Worm (Caenorhabditis elegans) whole organism, young adult: ENCODE data around the gene ins-35.

Experiments
- B0019.2 ChIP-seq: fragments of 200-800 bp; sonication (Bioruptor generic); conservative IDR thresholded peaks from 2 replicates; pipeline ENCODE4 v1.3.6; 2022; ENCODE audit warnings: missing genetic modification reagents, missing genetic modification characterization, missing compliant biosample characterization
- B0261.1 ChIP-seq: sonication (generic microtip); optimal IDR thresholded peaks from 2 replicates; lab custom pipeline; 2016; ENCODE audit warnings: mild to moderate bottlenecking, missing genetic modification characterization, moderate library complexity, missing compliant biosample characterization
- B0336.3 ChIP-seq: fragments of 200-800 bp; sonication (Bioruptor generic); IDR thresholded peaks from 2 replicates; pipeline ENCODE4 v1.3.6; 2022; ENCODE audit warnings: missing genetic modification characterization, missing compliant biosample characterization
- F10E7.11 ChIP-seq: sonication (generic microtip); optimal IDR thresholded peaks from 2 replicates; lab custom pipeline; 2017; ENCODE audit warnings: mild to moderate bottlenecking, missing genetic modification characterization, moderate library complexity, missing compliant biosample characterization
- F52B5.7 ChIP-seq: sonication (generic microtip); optimal IDR thresholded peaks from 2 replicates; lab custom pipeline; 2016; ENCODE audit warnings: mild to moderate bottlenecking, missing genetic modification characterization, missing compliant biosample characterization
- F57A8.1 ChIP-seq: fragments of 200-800 bp; sonication (Bioruptor generic); optimal IDR thresholded peaks from 2 replicates; lab custom pipeline; 2018; ENCODE audit warnings: mild to moderate bottlenecking, missing genetic modification characterization, moderate library complexity, missing compliant biosample characterization
- T07F8.4 ChIP-seq: sonication (generic microtip); optimal IDR thresholded peaks from 2 replicates; lab custom pipeline; 2016; ENCODE audit warnings: mild to moderate bottlenecking, missing genetic modification characterization, moderate library complexity, missing compliant biosample characterization
- Y53F4B.3 ChIP-seq: fragments of 200-800 bp; sonication (Bioruptor generic); IDR thresholded peaks from 2 replicates; pipeline ENCODE4 v1.3.6; 2022; ENCODE audit warnings: missing genetic modification reagents, missing genetic modification characterization, missing compliant biosample characterization
- Y53G8AR.9 ChIP-seq: fragments of 200-800 bp; sonication (Bioruptor generic); conservative IDR thresholded peaks from 2 replicates; pipeline ENCODE4 v1.3.6; 2022; ENCODE audit warnings: missing genetic modification reagents, missing genetic modification characterization, missing compliant biosample characterization
- Y67H2A.10 ChIP-seq: fragments of 200-800 bp; sonication (Bioruptor generic); conservative IDR thresholded peaks from 2 replicates; pipeline ENCODE4 v1.3.6; 2022; ENCODE audit warnings: missing genetic modification reagents, missing genetic modification characterization, missing compliant biosample characterization
- akir-1 ChIP-seq: fragments of 200-800 bp; sonication (Bioruptor generic); optimal IDR thresholded peaks from 2 replicates; lab custom pipeline; 2018; ENCODE audit warnings: mild to moderate bottlenecking, missing genetic modification characterization, moderate library complexity, missing compliant biosample characterization
- aptf-3 ChIP-seq: fragments of 200-800 bp; sonication (Bioruptor generic); IDR thresholded peaks from 2 replicates; pipeline ENCODE4 v1.3.6; 2022; ENCODE audit warnings: missing genetic modification characterization, missing compliant biosample characterization
- atf-7 ChIP-seq: sonication (generic microtip); optimal IDR thresholded peaks from 2 replicates; lab custom pipeline; 2017; ENCODE audit warnings: mild to moderate bottlenecking, missing genetic modification characterization, missing compliant biosample characterization
- bed-2 ChIP-seq: fragments of 200-800 bp; sonication (Bioruptor generic); IDR thresholded peaks from 2 replicates; pipeline ENCODE4 v1.3.6; 2022; ENCODE audit warnings: missing genetic modification reagents, missing genetic modification characterization, missing compliant biosample characterization
- ccch-3 ChIP-seq: fragments of 200-800 bp; sonication (Bioruptor generic); optimal IDR thresholded peaks from 2 replicates; lab custom pipeline; 2018; ENCODE audit warnings: mild to moderate bottlenecking, missing genetic modification characterization, missing compliant biosample characterization
- chd-7 ChIP-seq: sonication (generic microtip); optimal IDR thresholded peaks from 2 replicates; lab custom pipeline; 2016; ENCODE audit warnings: mild to moderate bottlenecking, missing genetic modification characterization, moderate library complexity, missing compliant biosample characterization
- die-1 ChIP-seq: sonication (generic microtip); optimal IDR thresholded peaks from 2 replicates; lab custom pipeline; 2016; ENCODE audit warnings: missing genotype, mild to moderate bottlenecking, missing genetic modification characterization, missing compliant biosample characterization
- dox-1 ChIP-seq: fragments of 200-800 bp; sonication (Bioruptor generic); IDR thresholded peaks from 2 replicates; pipeline ENCODE4 v1.3.6; 2022; ENCODE audit warnings: missing genetic modification reagents, missing genetic modification characterization, missing compliant biosample characterization
- egl-18 ChIP-seq: fragments of 200-800 bp; sonication (Bioruptor generic); IDR thresholded peaks from 2 replicates; pipeline ENCODE4 v1.3.6; 2022; ENCODE audit warnings: missing genetic modification reagents, missing genetic modification characterization, missing compliant biosample characterization
- him-1 ChIP-seq: sonication (generic microtip); optimal IDR thresholded peaks from 2 replicates; lab custom pipeline; 2016; ENCODE audit warnings: missing genotype, missing genetic modification reagents, missing genetic modification characterization, missing compliant biosample characterization
- hlh-12 ChIP-seq: sonication (generic microtip); optimal IDR thresholded peaks from 2 replicates; lab custom pipeline; 2016; ENCODE audit warnings: missing genetic modification characterization, missing compliant biosample characterization
- hlh-26 ChIP-seq: fragments of 200-800 bp; sonication (Bioruptor generic); conservative IDR thresholded peaks from 2 replicates; pipeline ENCODE4 v1.3.6; 2022; ENCODE audit warnings: missing genetic modification reagents, missing genetic modification characterization, missing compliant biosample characterization
- hmg-1.2 ChIP-seq: fragments of 200-800 bp; sonication (Bioruptor generic); IDR thresholded peaks from 2 replicates; pipeline ENCODE4 v1.3.6; 2022; ENCODE audit warnings: missing genetic modification reagents, missing genetic modification characterization, missing compliant biosample characterization
- let-526 ChIP-seq: fragments of 200-800 bp; sonication (Bioruptor generic); IDR thresholded peaks from 2 replicates; pipeline ENCODE4 v1.3.6; 2022; ENCODE audit warnings: missing genetic modification reagents, missing genetic modification characterization, missing compliant biosample characterization
- let-607 ChIP-seq, 2 experiments: fragments of 200-800 bp in 1 of 2; sonication (Bioruptor generic) in 1 of 2; sonication (generic microtip) in 1 of 2; optimal IDR thresholded peaks; 2 replicates each; lab custom pipeline; 2016 to 2018; ENCODE audit warnings: mild to moderate bottlenecking in 2 of 2, missing compliant biosample characterization in 2 of 2, missing genetic modification characterization in 2 of 2, moderate library complexity in 2 of 2, missing genotype in 1 of 2
- lin-26 ChIP-seq: fragments of 200-800 bp; sonication (Bioruptor generic); IDR thresholded peaks from 2 replicates; pipeline ENCODE4 v1.3.6; 2022; ENCODE audit warnings: missing genetic modification reagents, missing genetic modification characterization, missing compliant biosample characterization
- lin-35 ChIP-seq, 3 experiments: fragments of 150-350 bp in 2 of 3; sonication (generic microtip) in 1 of 3; optimal IDR thresholded peaks; 2 replicates each; lab custom pipeline; 2014 to 2018; ENCODE audit warnings: missing biosample characterization in 3 of 3, missing genetic modification characterization in 3 of 3, missing genetic modification reagents in 3 of 3
- mcd-1 ChIP-seq: fragments of 200-800 bp; sonication (Bioruptor generic); IDR thresholded peaks from 2 replicates; pipeline ENCODE4 v1.3.6; 2022; ENCODE audit warnings: missing genetic modification reagents, missing genetic modification characterization, missing compliant biosample characterization
- mel-28 ChIP-seq: sonication (generic microtip); optimal IDR thresholded peaks from 2 replicates; lab custom pipeline; 2016; ENCODE audit warnings: borderline replicate concordance, mild to moderate bottlenecking, missing genetic modification characterization, missing compliant biosample characterization
- mes-4 ChIP-seq: sonication (generic microtip); optimal IDR thresholded peaks from 2 replicates; lab custom pipeline; 2016; ENCODE audit warnings: missing genotype, missing genetic modification characterization, missing compliant biosample characterization
- mxl-1 ChIP-seq: sonication (generic microtip); optimal IDR thresholded peaks from 2 replicates; lab custom pipeline; 2016; ENCODE audit warnings: missing genetic modification characterization, missing compliant biosample characterization
- nfya-2 ChIP-seq: fragments of 200-800 bp; sonication (Bioruptor generic); IDR thresholded peaks from 2 replicates; pipeline ENCODE4 v1.3.6; 2022; ENCODE audit warnings: missing genetic modification reagents, missing genetic modification characterization, missing compliant biosample characterization
- nfyb-1 ChIP-seq: fragments of 200-800 bp; sonication (Bioruptor generic); IDR thresholded peaks from 2 replicates; pipeline ENCODE4 v1.3.6; 2022; ENCODE audit warnings: missing genetic modification reagents, missing genetic modification characterization, missing compliant biosample characterization
- nhr-179 ChIP-seq: sonication (generic microtip); optimal IDR thresholded peaks from 2 replicates; lab custom pipeline; 2016; ENCODE audit warnings: mild to moderate bottlenecking, missing genetic modification characterization, missing compliant biosample characterization
- nhr-27 ChIP-seq: fragments of 200-800 bp; sonication (Bioruptor generic); optimal IDR thresholded peaks from 2 replicates; lab custom pipeline; 2018; ENCODE audit warnings: mild to moderate bottlenecking, missing genetic modification characterization, moderate library complexity, missing compliant biosample characterization
- nhr-90 ChIP-seq: sonication (generic microtip); optimal IDR thresholded peaks from 2 replicates; lab custom pipeline; 2016; ENCODE audit warnings: missing genotype, mild to moderate bottlenecking, missing genetic modification characterization, missing compliant biosample characterization
- rcor-1 ChIP-seq: fragments of 200-800 bp; sonication (Bioruptor generic); IDR thresholded peaks from 2 replicates; pipeline ENCODE4 v1.3.6; 2022; ENCODE audit warnings: missing genetic modification reagents, missing genetic modification characterization, missing compliant biosample characterization
- repo-1 ChIP-seq: sonication (generic microtip); optimal IDR thresholded peaks from 2 replicates; lab custom pipeline; 2017; ENCODE audit warnings: mild to moderate bottlenecking, missing genetic modification characterization, missing compliant biosample characterization
- rpc-1 ChIP-seq, 2 experiments: fragments of 150-350 bp in 1 of 2; sonication (generic microtip) in 1 of 2; optimal IDR thresholded peaks; 2 replicates each; lab custom pipeline; 2014 to 2018; ENCODE audit warnings: missing biosample characterization in 1 of 2, missing genetic modification characterization in 1 of 2, missing genetic modification reagents in 1 of 2, missing genotype in 1 of 2
- snpc-1.3 ChIP-seq: sonication (generic microtip); optimal IDR thresholded peaks from 2 replicates; lab custom pipeline; 2017; ENCODE audit warnings: missing genetic modification characterization, mild to moderate bottlenecking, missing compliant biosample characterization, antibody characterized with exemption, moderate library complexity, missing genotype, missing genetic modification reagents; ENCODE audit not compliant: insufficient read depth
- somi-1 ChIP-seq: fragments of 200-800 bp; sonication (Bioruptor generic); optimal IDR thresholded peaks from 2 replicates; lab custom pipeline; 2018; ENCODE audit warnings: mild to moderate bottlenecking, missing genetic modification characterization, missing compliant biosample characterization
- tbp1 ChIP-seq: fragments of 200-800 bp; sonication (Bioruptor generic); optimal IDR thresholded peaks from 2 replicates; lab custom pipeline; 2018; ENCODE audit warnings: mild to moderate bottlenecking, missing genetic modification characterization, missing compliant biosample characterization
- tbx-9 ChIP-seq: sonication (generic microtip); optimal IDR thresholded peaks from 2 replicates; lab custom pipeline; 2016; ENCODE audit warnings: borderline replicate concordance, missing genetic modification characterization, inconsistent platforms, missing compliant biosample characterization
- unc-130 ChIP-seq: sonication (generic microtip); optimal IDR thresholded peaks from 2 replicates; lab custom pipeline; 2016; ENCODE audit warnings: missing genetic modification reagents, missing genetic modification characterization, missing compliant biosample characterization
- unc-62 ChIP-seq: fragments of 150-350 bp; optimal IDR thresholded peaks from 2 replicates; lab custom pipeline; 2014; ENCODE audit warnings: missing biosample characterization, missing genetic modification reagents, missing genetic modification characterization
- zim-3 ChIP-seq: sonication (generic microtip); optimal IDR thresholded peaks from 2 replicates; lab custom pipeline; 2017; ENCODE audit warnings: mild to moderate bottlenecking, missing genetic modification characterization, moderate library complexity, missing compliant biosample characterization
- ztf-26 ChIP-seq: sonication (generic microtip); optimal IDR thresholded peaks from 2 replicates; lab custom pipeline; 2017; ENCODE audit warnings: missing genetic modification characterization, missing compliant biosample characterization
- ztf-3 ChIP-seq: fragments of 200-800 bp; sonication (Bioruptor generic); optimal IDR thresholded peaks from 2 replicates; lab custom pipeline; 2018; ENCODE audit warnings: mild to moderate bottlenecking, missing genetic modification characterization, missing compliant biosample characterization

Gene ins-35

DNA sequence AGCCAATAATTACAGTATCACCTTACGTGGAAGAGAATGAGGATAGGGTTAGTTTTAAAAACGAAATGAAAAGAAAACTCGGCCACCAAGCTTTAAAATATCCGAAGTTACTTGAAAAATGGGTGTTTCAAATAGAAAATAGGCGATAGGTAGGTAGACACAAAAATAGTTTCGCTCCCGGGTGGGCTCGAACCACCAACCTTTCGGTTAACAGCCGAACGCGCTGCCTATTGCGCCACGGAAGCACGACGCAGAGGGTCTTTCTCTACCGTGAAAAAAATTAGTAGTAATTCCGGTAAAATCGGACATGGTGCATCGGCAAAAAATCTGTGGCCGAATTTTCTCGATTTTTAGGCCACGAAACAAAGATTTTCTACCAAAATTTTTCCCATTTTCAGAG, 27.7 kb upstream of the ins-35 start (continued):
- no peak for TF ChIP-seq hlh-12 (tag; lab: Kevin White, UChicago)
- TF ChIP-seq nfya-2 (GFP tag; lab: Robert Waterston, UW) = no peak
- no peak for TF ChIP-seq bed-2
- peak; percentile 10 for TF ChIP-seq nhr-90 (tag; lab: Kevin White, UChicago)
- no peak for TF ChIP-seq Y53G8AR.9 (GFP tag; lab: Robert Waterston, UW)
- TF ChIP-seq tbx-9 = no peak
- no peak for TF ChIP-seq mxl-1
- TF ChIP-seq Y67H2A.10 (GFP tag; lab: Robert Waterston, UW) = no peak
- TF ChIP-seq let-607 (tag; optimal IDR thresholded peaks at IDR 0.05; lab: Kevin White, UChicago) = no peak
- TF ChIP-seq chd-7 (tag; lab: Kevin White, UChicago) = no peak
- TF ChIP-seq unc-130 (GFP tag; lab: Kevin White, UChicago) = no peak
- TF ChIP-seq T07F8.4 (tag; lab: Kevin White, UChicago) = no peak
- TF ChIP-seq snpc-1.3 = no peak
- TF ChIP-seq rcor-1 (GFP tag; lab: Robert Waterston, UW) = no peak
- TF ChIP-seq rpc-1 (optimal IDR thresholded peaks at IDR 0.05; lab: Kevin White, UChicago) = peak; percentile 52
- peak; percentile 73 for TF ChIP-seq rpc-1 (tag; optimal IDR thresholded peaks at IDR 0.05; lab: Kevin White, UChicago)
- no peak for TF ChIP-seq mcd-1 (GFP tag; lab: Robert Waterston, UW)
- TF ChIP-seq nhr-179 (tag; lab: Kevin White, UChicago) = no peak
- no peak for TF ChIP-seq akir-1
- TF ChIP-seq Y53F4B.3 (GFP tag; lab: Robert Waterston, UW) = no peak
- TF ChIP-seq mel-28 (tag; lab: Kevin White, UChicago) = no peak
- TF ChIP-seq nfyb-1 (GFP tag; lab: Robert Waterston, UW) = no peak
- TF ChIP-seq ccch-3 (GFP tag; lab: Kevin White, UChicago) = no peak
- no peak for TF ChIP-seq somi-1
- no peak for TF ChIP-seq zim-3 (tag; lab: Kevin White, UChicago)
- no peak for TF ChIP-seq ztf-3 (GFP tag; lab: Kevin White, UChicago)
- TF ChIP-seq mes-4 (tag; lab: Kevin White, UChicago) = no peak
- no peak for TF ChIP-seq lin-35 (GFP tag; optimal IDR thresholded peaks at IDR 0.05; lab: Kevin White, UChicago)
- TF ChIP-seq B0019.2 (GFP tag; lab: Robert Waterston, UW) = no peak
- TF ChIP-seq aptf-3 (GFP tag; lab: Robert Waterston, UW) = no peak

DNA sequence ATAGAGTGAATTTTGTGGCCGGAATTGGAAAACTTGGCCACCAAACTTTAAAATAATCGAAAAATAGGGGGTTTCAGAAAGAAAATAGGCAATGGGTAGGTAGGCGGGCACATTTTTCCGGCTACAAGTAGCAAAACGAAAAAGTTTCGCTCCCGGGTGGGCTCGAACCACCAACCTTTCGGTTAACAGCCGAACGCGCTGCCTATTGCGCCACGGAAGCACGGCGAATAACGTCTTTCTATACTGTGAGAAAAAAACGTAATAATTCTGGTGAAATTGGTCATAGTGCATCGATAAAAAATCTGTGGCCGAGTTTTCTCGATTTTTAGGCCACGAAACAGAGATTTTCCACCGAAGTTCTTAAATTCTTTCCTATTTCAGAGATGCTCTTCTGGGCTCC, 25.0 kb upstream of the ins-35 start:
- TF ChIP-seq akir-1 (no peak), F10E7.11 (tag; lab: Kevin White, UChicago) (no peak), ztf-26 (tag; lab: Kevin White, UChicago) (no peak), rpc-1 (optimal IDR thresholded peaks at IDR 0.05; lab: Kevin White, UChicago) (peak; percentile 56), rpc-1 (tag; optimal IDR thresholded peaks at IDR 0.05; lab: Kevin White, UChicago) (peak; percentile 76), dox-1 (GFP tag; lab: Robert Waterston, UW) (peak; percentile 36; the same call in 1 of the 2 replicates), repo-1 (tag; lab: Kevin White, UChicago) (no peak), let-526 (GFP tag; lab: Robert Waterston, UW) (no peak), T07F8.4 (tag; lab: Kevin White, UChicago) (no peak), unc-62 (GFP tag; lab: Kevin White, UChicago) (no peak), die-1 (tag; lab: Kevin White, UChicago) (peak; percentile 44), hlh-26 (no peak), hmg-1.2 (GFP tag; lab: Robert Waterston, UW) (0 out of 2 replicates have a peak, but pooled peaks have one; percentile 17), mxl-1 (peak; percentile 3), mcd-1 (GFP tag; lab: Robert Waterston, UW) (peak; percentile 23; the same call in 1 of the 2 replicates), B0261.1 (tag; lab: Kevin White, UChicago) (peak; percentile 65), B0336.3 (no peak), tbp1 (peak; percentile 85), F57A8.1 (GFP tag; lab: Kevin White, UChicago) (no peak), F52B5.7 (no peak), egl-18 (GFP tag; lab: Robert Waterston, UW) (no peak), lin-26 (GFP tag; lab: Robert Waterston, UW) (peak; percentile 59; the same call in 1 of the 2 replicates), him-1 (tag; lab: Kevin White, UChicago) (peak; percentile 50), atf-7 (no peak), nhr-27 (tag; lab: Kevin White, UChicago) (no peak), nhr-90 (tag; lab: Kevin White, UChicago) (peak; percentile 56)
